Worm (Caenorhabditis elegans): Measurements from ENCODE around the gene ncx-1.

DNA sequence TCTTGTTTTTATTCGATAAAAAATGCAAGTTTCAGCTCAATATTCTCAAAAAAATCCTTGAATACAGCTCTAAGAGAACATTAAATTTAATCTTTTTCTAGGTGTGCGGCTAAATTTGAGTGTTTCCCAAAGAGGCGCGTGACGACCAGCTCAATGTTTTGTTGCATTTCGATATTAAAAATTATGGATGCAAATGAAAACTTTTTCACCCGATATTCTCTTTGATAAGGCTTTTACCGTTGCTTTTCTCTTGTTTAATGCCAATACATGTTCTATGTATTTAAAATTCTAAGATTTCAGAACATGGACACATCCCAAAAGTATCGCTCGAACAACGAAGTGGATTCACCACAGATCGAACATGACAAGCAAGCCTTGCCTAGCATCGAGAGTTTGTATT lies 37.8 kb upstream of the ncx-1 start, which contains the start of gene F19B2.6:
- TF ChIP-seq flt-1 (GFP tag; IDR thresholded peaks at IDR 0.05) (no peak), B0310.2 (tag; optimal IDR thresholded peaks at IDR 0.05) (no peak), scrt-1 (GFP tag; IDR thresholded peaks at IDR 0.05) (no peak), sea-1 (GFP tag; conservative IDR thresholded peaks at IDR 0.05) (no peak), F13C5.2 (tag; optimal IDR thresholded peaks at IDR 0.05) (no peak), ets-7 (tag; optimal IDR thresholded peaks at IDR 0.05) (no peak), hnd-1 (tag; optimal IDR thresholded peaks at IDR 0.05) (no peak), ama-1 (optimal IDR thresholded peaks at IDR 0.05) (no peak), aly-1 (tag; optimal IDR thresholded peaks at IDR 0.05) (no peak), hmg-4 (GFP tag; optimal IDR thresholded peaks at IDR 0.05) (no peak), ceh-36 (tag; optimal IDR thresholded peaks at IDR 0.05) (no peak), ceh-13 (GFP tag; optimal IDR thresholded peaks at IDR 0.05) (no peak)

Data from whole organism, early embryonic.